Fruit fly (Drosophila melanogaster) whole organism, larva: ENCODE measurements around the gene DNAlig3.
A peak's percentile ranks its signal among the peaks of the same experiment; 100 is the strongest.

Experiments
- noc ChIP-seq: fragments of 200-800 bp; sonication (Bioruptor generic); optimal IDR thresholded peaks from 3 replicates; lab custom pipeline; 2019; ENCODE audit warnings: missing biosample characterization, mild to moderate bottlenecking, missing genetic modification characterization, moderate library complexity

Gene DNAlig3

dm6 chr3R:12433764-12434163 is 32.1 kb upstream of the DNAlig3 start, which contains the start of the genes Aos1 and Srlp:
Gene Aos1, minus strand, starts transcription at chr3R:12433822.
Gene Srlp, plus strand, starts transcription at chr3R:12434098.
- peak; percentile 65 for TF ChIP-seq noc (tag; lab: Kevin White, UChicago)

DNA sequence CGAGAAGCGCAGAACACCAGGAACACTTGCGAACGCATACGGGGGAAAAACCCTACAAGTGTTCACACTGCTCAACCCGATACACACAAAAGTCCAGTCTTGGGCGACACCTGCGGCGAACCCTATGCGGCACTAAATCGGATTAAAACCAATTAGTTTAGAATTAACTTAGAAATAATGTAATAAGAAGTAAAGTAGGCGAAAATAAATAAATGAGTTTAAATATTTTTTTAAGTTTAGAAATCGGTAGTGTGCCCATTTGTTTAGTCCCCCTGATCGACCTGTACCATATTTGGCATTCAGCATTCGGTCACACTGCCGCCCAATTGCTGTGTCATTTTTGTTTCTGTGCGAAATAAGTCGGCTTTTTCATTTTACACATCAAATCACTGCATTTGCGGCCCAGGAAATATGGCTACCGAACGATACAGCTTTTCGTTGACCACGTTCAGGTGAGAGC is 29.4 kb upstream of the DNAlig3 start, which contains the start of gene Prosalpha2:
Gene Prosalpha2 (plus strand): TSS at position 292 of the 460 bp plus-strand sequence.
- TF ChIP-seq noc (tag; lab: Kevin White, UChicago), result no peak

DNA sequence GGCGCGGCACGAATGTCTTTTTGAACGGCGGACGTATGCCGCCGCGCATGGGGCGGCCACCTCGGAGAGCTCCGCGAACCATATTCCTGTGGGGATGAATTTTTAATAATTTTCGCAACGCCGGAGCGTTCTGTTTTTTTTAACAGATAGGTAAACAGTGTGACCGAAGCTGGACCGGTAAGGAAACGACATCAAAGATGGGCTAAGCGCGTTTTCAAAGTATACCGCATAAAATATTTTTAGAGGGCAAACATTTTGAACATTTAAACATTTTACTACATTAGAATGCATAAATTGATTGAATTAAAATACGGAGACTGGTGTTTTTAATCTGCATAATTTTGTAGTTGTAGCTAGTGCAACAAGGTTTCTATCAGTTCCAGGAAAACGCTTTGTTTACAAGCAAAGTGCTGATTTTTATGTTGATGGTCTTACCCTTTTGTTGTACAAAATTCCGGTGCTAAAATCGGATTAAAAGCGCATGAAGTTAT is 27.5 kb upstream of the DNAlig3 start, which contains the start of the genes CG5641 and CG5245:
Gene CG5641 (minus strand): TSS at position 163 of the 491 bp plus-strand sequence.
Gene CG5245 (plus strand): TSS at position 441 of the 491 bp plus-strand sequence.
- no peak for TF ChIP-seq noc (tag; lab: Kevin White, UChicago)

dm6 chr3R:12426310-12426653 is 24.6 kb upstream of the DNAlig3 start, which contains the start of gene NANS:
Gene NANS, plus strand, starts transcription at chr3R:12426578.
- no peak for TF ChIP-seq noc (tag; lab: Kevin White, UChicago)

DNA sequence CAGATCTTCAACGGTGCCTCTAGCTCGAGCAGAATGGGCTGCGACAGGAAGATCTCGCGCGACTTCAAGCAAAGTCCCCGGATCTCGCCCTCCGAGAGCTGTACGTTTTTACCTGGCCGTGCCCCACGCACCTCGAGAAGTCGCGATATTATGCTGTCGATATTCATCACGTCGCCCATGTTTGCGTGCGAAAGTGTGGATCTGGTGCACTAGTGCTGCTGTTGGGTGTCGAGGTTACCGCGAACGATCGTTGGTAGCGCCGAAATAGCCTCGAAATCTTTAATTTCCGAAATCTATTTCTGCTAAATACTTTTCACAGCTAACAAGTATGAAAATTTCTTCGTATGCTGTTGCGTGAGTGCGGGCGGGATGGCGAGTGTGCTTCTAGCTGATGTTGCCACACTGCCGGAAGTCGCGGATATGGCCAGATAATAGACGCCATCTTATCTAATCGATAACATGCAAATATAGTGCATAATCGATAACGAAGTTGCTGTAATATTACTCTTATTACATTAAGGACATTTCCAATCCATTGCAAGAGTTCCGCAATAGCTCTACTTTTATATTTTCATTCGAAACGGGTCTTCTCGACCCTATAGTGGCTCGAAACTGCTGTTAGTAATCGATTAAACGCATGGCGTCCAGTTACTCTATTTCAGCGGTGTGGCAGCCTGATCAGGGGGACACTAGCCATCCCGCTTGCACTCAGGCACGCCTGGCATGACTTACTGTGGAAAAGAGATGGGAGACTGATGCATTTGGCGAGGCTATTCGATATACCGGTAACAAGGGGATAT is 24.1 kb upstream of the DNAlig3 start, which contains the start of gene Pp1-87B:
Gene Pp1-87B (minus strand): TSS at position 408 of the 800 bp plus-strand sequence.
- TF ChIP-seq noc (tag; lab: Kevin White, UChicago), result no peak

- no peak for TF ChIP-seq noc (tag; lab: Kevin White, UChicago)
Measured at dm6 chr3R:12423997-12424396, 22.4 kb upstream of the DNAlig3 start.

dm6 chr3R:12422379-12422975 is 20.8 kb upstream of the DNAlig3 start, which contains the start of the genes Scgbeta and CG17202:
Gene Scgbeta, minus strand, starts transcription at chr3R:12422429.
Gene CG17202, plus strand, starts transcription at chr3R:12422768.
- no peak for TF ChIP-seq noc (tag; lab: Kevin White, UChicago)

dm6 chr3R:12413274-12413958 is 11.8 kb upstream of the DNAlig3 start, which contains the start of the genes Dip-C and pps:
Gene Dip-C, minus strand, starts transcription at chr3R:12413759.
Gene pps, plus strand, starts transcription at chr3R:12413828.
- no peak for TF ChIP-seq noc (tag; lab: Kevin White, UChicago)

- TF ChIP-seq noc (tag; lab: Kevin White, UChicago), result peak; percentile 63
Measured at dm6 chr3R:12411449-12411848, 9.8 kb upstream of the DNAlig3 start.

DNA sequence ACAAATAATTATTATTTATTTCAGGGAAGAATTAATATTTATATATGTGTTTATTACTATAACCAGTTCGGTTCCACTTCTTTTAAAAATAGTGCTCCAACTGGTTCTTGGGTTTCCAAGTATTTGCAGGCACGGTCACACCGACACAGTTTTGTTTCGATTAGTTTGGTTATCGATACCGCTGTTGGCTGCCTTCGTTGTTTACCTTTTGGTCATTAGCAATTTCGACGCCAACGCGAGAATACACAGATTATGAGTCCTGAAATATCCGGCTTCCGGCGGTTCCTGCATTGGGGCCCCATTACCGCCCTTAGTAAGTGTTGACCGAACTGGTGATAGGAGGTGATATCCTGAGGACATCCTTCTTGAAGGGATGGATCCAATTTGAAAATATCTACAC is 6.5 kb upstream of the DNAlig3 start, which contains the start of gene CG5196:
Gene CG5196 (plus strand): TSS at position 157 of the 400 bp plus-strand sequence.
- TF ChIP-seq noc (tag; lab: Kevin White, UChicago), result peak; percentile 37

DNA sequence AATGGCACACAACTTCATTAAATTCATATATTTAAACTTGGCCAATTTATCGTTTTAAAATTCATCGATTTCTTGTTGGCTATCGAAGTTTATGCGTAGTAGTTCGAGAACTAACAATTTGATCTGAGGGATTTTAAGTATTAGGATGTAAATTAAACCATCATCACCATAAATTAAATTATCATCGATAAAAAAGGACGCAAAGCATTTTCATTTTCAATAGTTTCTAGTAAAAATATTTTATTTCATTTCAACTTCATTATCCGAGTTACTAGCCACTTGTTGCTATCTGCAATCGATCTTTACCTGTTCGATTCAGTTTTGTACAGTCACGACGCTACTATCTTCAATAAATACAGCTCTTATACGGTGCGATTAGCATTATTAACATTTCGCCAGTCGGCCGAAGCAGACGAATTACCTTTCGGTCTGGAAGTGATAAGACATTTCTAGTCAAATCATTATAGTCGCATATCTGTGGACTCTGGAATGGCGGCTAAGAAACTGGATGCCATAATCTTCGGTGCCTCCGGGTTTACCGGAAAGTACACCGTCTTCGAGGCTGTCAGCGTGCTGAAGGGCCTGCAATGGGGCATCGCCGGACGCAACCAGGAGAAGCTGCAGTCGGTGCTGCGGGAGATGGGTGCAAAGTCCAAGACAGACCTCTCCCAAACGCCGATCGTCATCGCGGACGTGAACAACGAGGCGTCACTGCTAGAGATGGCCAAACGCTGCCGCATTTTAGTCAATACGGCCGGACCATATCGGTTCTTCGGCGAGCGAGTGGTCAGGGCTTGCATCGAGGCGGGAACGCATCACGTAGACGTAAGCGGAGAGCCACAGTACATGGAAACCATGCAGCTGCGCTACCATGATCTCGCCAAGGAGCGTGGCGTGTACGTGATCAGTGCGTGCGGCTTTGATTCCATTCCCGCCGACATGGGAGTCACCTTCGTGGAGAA is 4.9 kb upstream of the DNAlig3 start, which contains the start of gene CG5167:
Gene CG5167 (plus strand): TSS at position 298 of the 962 bp plus-strand sequence.
- TF ChIP-seq noc (tag; lab: Kevin White, UChicago), result peak; percentile 68

- TF ChIP-seq noc (tag; lab: Kevin White, UChicago), result no peak
Measured at dm6 chr3R:12405928-12406234, 4.2 kb upstream of the DNAlig3 start, which contains the start of gene Cyp9f2. Gene Cyp9f2, minus strand, starts transcription at chr3R:12406028.

dm6 chr3R:12405134-12405533 is 3.5 kb upstream of the DNAlig3 start:
- TF ChIP-seq noc (tag; lab: Kevin White, UChicago), result no peak

DNA sequence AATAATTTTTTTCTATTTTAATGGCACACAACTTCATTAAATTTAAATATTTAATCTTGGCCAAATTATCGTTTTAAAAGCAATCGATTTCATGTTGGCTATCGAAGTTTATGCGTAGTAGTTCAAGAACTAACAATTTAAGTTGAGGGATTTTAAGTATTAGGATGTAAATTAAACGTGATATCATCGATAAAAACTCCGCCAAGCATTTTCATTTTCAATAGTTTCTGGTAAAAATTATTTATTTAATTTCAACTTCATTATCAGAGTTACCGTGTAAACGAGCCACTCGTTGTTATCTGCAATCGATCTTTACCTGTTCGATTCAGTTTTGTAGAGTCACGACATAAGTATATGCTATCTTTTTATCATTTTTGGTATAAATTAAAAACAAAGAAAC is 1.3 kb upstream of the DNAlig3 start:
- TF ChIP-seq noc (tag; lab: Kevin White, UChicago), result peak; percentile 97
